Fruit fly (Drosophila melanogaster) whole organism: ENCODE data around the gene Atac1.

ENCODE experiments used
- CG8478 ChIP-seq: fragments of >200 bp; optimal IDR thresholded peaks from 2 replicates; lab custom pipeline; 2018; ENCODE audit warnings: inconsistent platforms
- Dll ChIP-seq: fragments of >200 bp; optimal IDR thresholded peaks from 2 replicates; lab custom pipeline; 2017
- EcR ChIP-seq, 2 experiments: fragments of >200 bp; optimal IDR thresholded peaks; 2 replicates each; lab custom pipeline; 2017; ENCODE audit warnings: missing biosample characterization in 2 of 2, missing genetic modification characterization in 2 of 2, missing genetic modification reagents in 2 of 2
- pan ChIP-seq: fragments of >200 bp; optimal IDR thresholded peaks from 2 replicates; lab custom pipeline; 2017
- psq ChIP-seq: fragments of >200 bp; optimal IDR thresholded peaks from 2 replicates; lab custom pipeline; 2017

- TF ChIP-seq pan (lab: Kevin White, UChicago) (no peak), psq (lab: Kevin White, UChicago) (no peak), CG8478 (lab: Kevin White, UChicago) (no peak), Dll (lab: Kevin White, UChicago) (no peak), EcR (GFP tag; optimal IDR thresholded peaks at IDR 0.05; lab: Kevin White, UChicago) (no peak)
These were observed 40.1 kb downstream of the Atac1 start, which contains the start of gene x16 for dm6 chr2L:6919850-6920660.
